ENCODE assay signal across 1 fruit fly cellular context in the genomic region with DNA sequence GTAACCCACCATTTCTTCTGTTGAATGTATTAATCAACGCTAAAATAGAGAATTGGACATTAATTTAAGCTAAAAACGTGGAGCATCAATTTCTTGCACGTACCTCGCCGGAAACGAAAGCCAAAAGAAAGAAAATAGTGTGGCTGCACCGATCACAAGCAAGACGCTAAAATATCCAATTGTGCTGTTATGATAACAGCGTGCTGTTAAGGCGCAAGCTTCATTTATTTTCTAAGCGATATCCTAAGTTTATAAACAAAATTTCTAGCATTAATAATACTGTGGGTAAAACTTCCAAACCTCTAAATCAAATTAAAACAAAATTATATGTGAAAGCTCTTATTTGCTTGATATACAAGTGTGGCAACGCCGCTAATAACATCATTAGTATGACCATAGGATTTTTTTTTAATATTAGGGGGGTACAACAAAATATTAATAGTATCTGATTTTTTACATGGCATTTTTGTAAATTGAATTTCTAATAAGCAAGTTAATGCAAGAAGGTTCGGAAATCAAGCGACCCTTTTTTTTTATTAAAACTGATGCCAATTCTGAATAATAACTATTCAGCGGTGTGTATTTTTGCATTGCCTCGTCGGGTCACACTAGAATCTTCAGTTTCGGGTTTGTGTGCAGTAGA.
TF ChIP-seq lines count a peak whose summit lies in the region.

A gene (minus strand): TSS at position 135 of the 643 bp plus-strand sequence.
A gene (plus strand): TSS at position 412 of the 643 bp plus-strand sequence.

TF ChIP-seq in whole organism, embryonic, 481 proteins besides CTCF, POLR2A, EP300 and RAD21 (continued from another document and continues in another):
- TF ChIP-seq Oli (tag; optimal IDR thresholded peaks at IDR 0.05; lab: Kevin White, UChicago) (peak; percentile 56), Sry-δ (GFP tag; optimal IDR thresholded peaks at IDR 0.05; lab: Kevin White, UChicago) (peak; percentile 48), tin (GFP tag; optimal IDR thresholded peaks at IDR 0.05; lab: Kevin White, UChicago) (peak; percentile 27), esg (GFP tag; conservative IDR thresholded peaks at IDR 0.05; lab: Robert Waterston, UW) (peak; percentile 39; the same call in 1 of the 2 replicates), CG10274 (GFP tag; optimal IDR thresholded peaks at IDR 0.05; lab: Kevin White, UChicago) (peak; percentile 56), pfk (GFP tag; optimal IDR thresholded peaks at IDR 0.05; lab: Kevin White, UChicago) (peak; percentile 75), Awh (GFP tag; IDR thresholded peaks at IDR 0.05; lab: Robert Waterston, UW) (peak; percentile 41; the same call in 1 of the 2 replicates), jumu (GFP tag; optimal IDR thresholded peaks at IDR 0.05; lab: Kevin White, UChicago) (peak; percentile 3), Bteb2 (GFP tag; optimal IDR thresholded peaks at IDR 0.05; lab: Kevin White, UChicago) (peak; percentile 48), btn (GFP tag; optimal IDR thresholded peaks at IDR 0.05; lab: Kevin White, UChicago) (peak; percentile 48), Doc3 (GFP tag; IDR thresholded peaks at IDR 0.05; lab: Robert Waterston, UW; ENCODE audit: partially characterized antibody) (no peak), en (GFP tag; optimal IDR thresholded peaks at IDR 0.05; lab: Kevin White, UChicago) (peak; percentile 57), CG3163 (GFP tag; optimal IDR thresholded peaks at IDR 0.05; lab: Kevin White, UChicago) (peak; percentile 71), br (optimal IDR thresholded peaks at IDR 0.05; lab: Kevin White, UChicago) (no peak), Kr (GFP tag; optimal IDR thresholded peaks at IDR 0.05; lab: Kevin White, UChicago) (peak; percentile 1), CG1529 (GFP tag; optimal IDR thresholded peaks at IDR 0.05; lab: Kevin White, UChicago) (peak; percentile 74), slp2 (GFP tag; optimal IDR thresholded peaks at IDR 0.05; lab: Kevin White, UChicago) (peak; percentile 17), Abd-B (GFP tag; optimal IDR thresholded peaks at IDR 0.05; lab: Kevin White, UChicago) (peak; percentile 72), PHDP (tag; optimal IDR thresholded peaks at IDR 0.05; lab: Kevin White, UChicago) (peak; percentile 73), CG10209 (GFP tag; optimal IDR thresholded peaks at IDR 0.05; lab: Kevin White, UChicago) (peak; percentile 78), CG3726 (GFP tag; IDR thresholded peaks at IDR 0.05; lab: Robert Waterston, UW) (no peak), repo (GFP tag; optimal IDR thresholded peaks at IDR 0.05; lab: Kevin White, UChicago) (peak; percentile 64), Spps (tag; optimal IDR thresholded peaks at IDR 0.05; lab: Kevin White, UChicago) (peak; percentile 35), CG11456 (GFP tag; IDR thresholded peaks at IDR 0.05; lab: Robert Waterston, UW) (peak; percentile 39), CG33213 (GFP tag; optimal IDR thresholded peaks at IDR 0.05; lab: Kevin White, UChicago) (peak; percentile 77), seq (GFP tag; IDR thresholded peaks at IDR 0.05; lab: Robert Waterston, UW) (peak; percentile 71), onecut (GFP tag; IDR thresholded peaks at IDR 0.05; lab: Robert Waterston, UW) (peak; percentile 77), ssp (GFP tag; IDR thresholded peaks at IDR 0.05; lab: Robert Waterston, UW) (no peak), nerfin-1 (tag; optimal IDR thresholded peaks at IDR 0.05; lab: Kevin White, UChicago) (peak; percentile 57), ab (GFP tag; optimal IDR thresholded peaks at IDR 0.05; lab: Kevin White, UChicago) (no peak), da (GFP tag; optimal IDR thresholded peaks at IDR 0.05; lab: Kevin White, UChicago) (no peak), Dad (GFP tag; optimal IDR thresholded peaks at IDR 0.05; lab: Kevin White, UChicago) (peak; percentile 56), nom (GFP tag; optimal IDR thresholded peaks at IDR 0.05; lab: Kevin White, UChicago) (peak; percentile 82), MESR4 (GFP tag; optimal IDR thresholded peaks at IDR 0.05; lab: Kevin White, UChicago) (peak; percentile 98), CG4282 (GFP tag; optimal IDR thresholded peaks at IDR 0.05; lab: Kevin White, UChicago) (peak; percentile 45), CG10267 (tag; optimal IDR thresholded peaks at IDR 0.05; lab: Kevin White, UChicago) (peak; percentile 78), CG3065 (GFP tag; optimal IDR thresholded peaks at IDR 0.05; lab: Kevin White, UChicago) (peak; percentile 47), Stat92E (GFP tag; optimal IDR thresholded peaks at IDR 0.05; lab: Kevin White, UChicago) (no peak), Doc2 (GFP tag; IDR thresholded peaks at IDR 0.05; lab: Robert Waterston, UW) (no peak), zfh2 (GFP tag; optimal IDR thresholded peaks at IDR 0.05; lab: Kevin White, UChicago) (peak; percentile 52), gsb (GFP tag; IDR thresholded peaks at IDR 0.05; lab: Robert Waterston, UW) (peak; percentile 25; the same call in 1 of the 2 replicates), mld (GFP tag; IDR thresholded peaks at IDR 0.05; lab: Robert Waterston, UW; ENCODE audit: partially characterized antibody) (no peak), aop (GFP tag; IDR thresholded peaks at IDR 0.05; lab: Robert Waterston, UW) (no peak), nmo (GFP tag; optimal IDR thresholded peaks at IDR 0.05; lab: Kevin White, UChicago) (peak; percentile 72), CG15601 (tag; optimal IDR thresholded peaks at IDR 0.05; lab: Kevin White, UChicago) (peak; percentile 80), insv (GFP tag; optimal IDR thresholded peaks at IDR 0.05; lab: Kevin White, UChicago) (peak in 1 of 2 experiments; percentile 68), org-1 (GFP tag; optimal IDR thresholded peaks at IDR 0.05; lab: Kevin White, UChicago) (peak; percentile 76), Deaf1 (tag; optimal IDR thresholded peaks at IDR 0.05; lab: Kevin White, UChicago) (no peak), CG3838 (GFP tag; optimal IDR thresholded peaks at IDR 0.05; lab: Kevin White, UChicago) (peak; percentile 61), ci (GFP tag; IDR thresholded peaks at IDR 0.05; lab: Robert Waterston, UW) (peak; percentile 93), psq (GFP tag; optimal IDR thresholded peaks at IDR 0.05; lab: Kevin White, UChicago) (peak; percentile 2), CG32772 (GFP tag; IDR thresholded peaks at IDR 0.05; lab: Robert Waterston, UW) (no peak), luna (GFP tag; optimal IDR thresholded peaks at IDR 0.05; lab: Kevin White, UChicago) (peak; percentile 36), emc (GFP tag; optimal IDR thresholded peaks at IDR 0.05; lab: Kevin White, UChicago) (peak; percentile 30), pum (GFP tag; optimal IDR thresholded peaks at IDR 0.05; lab: Kevin White, UChicago) (peak; percentile 43), CG7745 (tag; optimal IDR thresholded peaks at IDR 0.05; lab: Kevin White, UChicago) (no peak), Opbp (GFP tag; IDR thresholded peaks at IDR 0.05; lab: Robert Waterston, UW; ENCODE audit: partially characterized antibody) (no peak), CG16779 (GFP tag; IDR thresholded peaks at IDR 0.05; lab: Robert Waterston, UW) (no peak), Asciz (GFP tag; optimal IDR thresholded peaks at IDR 0.05; lab: Kevin White, UChicago) (peak; percentile 75), NC2β (GFP tag; optimal IDR thresholded peaks at IDR 0.05; lab: Kevin White, UChicago) (peak; percentile 92), CG11723 (GFP tag; optimal IDR thresholded peaks at IDR 0.05; lab: Kevin White, UChicago) (peak; percentile 41), E2f1 (GFP tag; IDR thresholded peaks at IDR 0.05; lab: Robert Waterston, UW) (peak; percentile 42; the same call in 1 of the 2 replicates), CG11696 (GFP tag; IDR thresholded peaks at IDR 0.05; lab: Robert Waterston, UW) (peak; percentile 10), CG10543 (GFP tag; optimal IDR thresholded peaks at IDR 0.05; lab: Kevin White, UChicago) (peak; percentile 82), HLH54F (GFP tag; optimal IDR thresholded peaks at IDR 0.05; lab: Kevin White, UChicago) (peak; percentile 64), CG10565 (GFP tag; optimal IDR thresholded peaks at IDR 0.05; lab: Kevin White, UChicago) (no peak), corto (GFP tag; optimal IDR thresholded peaks at IDR 0.05; lab: Kevin White, UChicago) (peak; percentile 20), CG7556 (GFP tag; optimal IDR thresholded peaks at IDR 0.05; lab: Kevin White, UChicago) (peak; percentile 60), CG9876 (GFP tag; optimal IDR thresholded peaks at IDR 0.05; lab: Kevin White, UChicago) (peak; percentile 43), Dfd (GFP tag; optimal IDR thresholded peaks at IDR 0.05; lab: Kevin White, UChicago) (no peak), salm (tag; optimal IDR thresholded peaks at IDR 0.05; lab: Kevin White, UChicago) (peak; percentile 62), Taf1 (GFP tag; IDR thresholded peaks at IDR 0.05; lab: Robert Waterston, UW) (peak; percentile 26; the same call in 1 of the 2 replicates), caup (GFP tag; optimal IDR thresholded peaks at IDR 0.05; lab: Kevin White, UChicago; ENCODE audit: severe bottlenecking) (peak; percentile 90), abd-A (tag; optimal IDR thresholded peaks at IDR 0.05; lab: Kevin White, UChicago) (no peak), nerfin-2 (GFP tag; IDR thresholded peaks at IDR 0.05; lab: Robert Waterston, UW; ENCODE audit: partially characterized antibody) (no peak), CG9817 (tag; optimal IDR thresholded peaks at IDR 0.05; lab: Kevin White, UChicago) (peak; percentile 66), gcm (GFP tag; optimal IDR thresholded peaks at IDR 0.05; lab: Kevin White, UChicago) (peak; percentile 71), CG15514 (GFP tag; optimal IDR thresholded peaks at IDR 0.05; lab: Kevin White, UChicago) (peak; percentile 80), crp (GFP tag; optimal IDR thresholded peaks at IDR 0.05; lab: Kevin White, UChicago) (peak in 1 of 2 experiments; percentile 31), CG10654 (GFP tag; optimal IDR thresholded peaks at IDR 0.05; lab: Kevin White, UChicago) (peak; percentile 40), CG1647 (GFP tag; optimal IDR thresholded peaks at IDR 0.05; lab: Kevin White, UChicago) (peak; percentile 23), CG4328 (GFP tag; optimal IDR thresholded peaks at IDR 0.05; lab: Kevin White, UChicago) (peak; percentile 79), CG10462 (GFP tag; optimal IDR thresholded peaks at IDR 0.05; lab: Kevin White, UChicago) (peak; percentile 30), Side (GFP tag; optimal IDR thresholded peaks at IDR 0.05; lab: Kevin White, UChicago) (peak; percentile 84), Dip2 (GFP tag; IDR thresholded peaks at IDR 0.05; lab: Robert Waterston, UW) (no peak), Rx (GFP tag; IDR thresholded peaks at IDR 0.05; lab: Robert Waterston, UW) (peak; percentile 51; the same call in 1 of the 2 replicates), fd102C (GFP tag; optimal IDR thresholded peaks at IDR 0.05; lab: Kevin White, UChicago) (peak; percentile 72), CG32532 (GFP tag; IDR thresholded peaks at IDR 0.05; lab: Robert Waterston, UW) (peak; percentile 70), CG7987 (GFP tag; optimal IDR thresholded peaks at IDR 0.05; lab: Kevin White, UChicago) (peak; percentile 91), croc (GFP tag; conservative IDR thresholded peaks at IDR 0.05; lab: Robert Waterston, UW) (no peak), CG18619 (GFP tag; optimal IDR thresholded peaks at IDR 0.05; lab: Kevin White, UChicago) (peak; percentile 84), kah (GFP tag; optimal IDR thresholded peaks at IDR 0.05; lab: Kevin White, UChicago) (peak; percentile 61), knrl (GFP tag; IDR thresholded peaks at IDR 0.05; lab: Robert Waterston, UW; ENCODE audit: partially characterized antibody) (no peak), Hsf (GFP tag; optimal IDR thresholded peaks at IDR 0.05; lab: Kevin White, UChicago) (peak; percentile 78), Nf-YC (tag; optimal IDR thresholded peaks at IDR 0.05; lab: Kevin White, UChicago) (peak; percentile 62), lilli (GFP tag; optimal IDR thresholded peaks at IDR 0.05; lab: Kevin White, UChicago) (peak; percentile 77), CG17829 (tag; optimal IDR thresholded peaks at IDR 0.05; lab: Kevin White, UChicago) (peak; percentile 49), CG13624 (GFP tag; optimal IDR thresholded peaks at IDR 0.05; lab: Kevin White, UChicago) (peak; percentile 77), zen2 (GFP tag; IDR thresholded peaks at IDR 0.05; lab: Robert Waterston, UW; ENCODE audit: partially characterized antibody) (no peak), sc (optimal IDR thresholded peaks at IDR 0.05; lab: Kevin White, UChicago) (no peak), sc (GFP tag; optimal IDR thresholded peaks at IDR 0.05; lab: Kevin White, UChicago) (peak; percentile 54), sens (GFP tag; lab: Kevin White, UChicago) (peak; percentile 95), CG5180 (GFP tag; optimal IDR thresholded peaks at IDR 0.05; lab: Kevin White, UChicago) (no peak), Hr78 (GFP tag; optimal IDR thresholded peaks at IDR 0.05; lab: Kevin White, UChicago) (no peak), fu2 (GFP tag; optimal IDR thresholded peaks at IDR 0.05; lab: Kevin White, UChicago) (peak; percentile 48), CG2199 (GFP tag; IDR thresholded peaks at IDR 0.05; lab: Robert Waterston, UW) (no peak), gce (GFP tag; IDR thresholded peaks at IDR 0.05; lab: Robert Waterston, UW) (peak; percentile 75; the same call in 2 of the 3 replicates), row (GFP tag; IDR thresholded peaks at IDR 0.05; lab: Robert Waterston, UW) (peak; percentile 88), ap (GFP tag; IDR thresholded peaks at IDR 0.05; lab: Robert Waterston, UW) (peak; percentile 44), CG12659 (GFP tag; optimal IDR thresholded peaks at IDR 0.05; lab: Kevin White, UChicago) (peak; percentile 92), otp (GFP tag; IDR thresholded peaks at IDR 0.05; lab: Robert Waterston, UW) (peak; percentile 70; the same call in 1 of the 3 replicates), CG14710 (tag; optimal IDR thresholded peaks at IDR 0.05; lab: Kevin White, UChicago) (peak; percentile 82), bowl (GFP tag; IDR thresholded peaks at IDR 0.05; lab: Robert Waterston, UW) (no peak), danr (GFP tag; IDR thresholded peaks at IDR 0.05; lab: Robert Waterston, UW) (no peak), Usf (GFP tag; optimal IDR thresholded peaks at IDR 0.05; lab: Kevin White, UChicago) (peak; percentile 42), ATbp (GFP tag; optimal IDR thresholded peaks at IDR 0.05; lab: Kevin White, UChicago) (peak; percentile 61), CG8944 (GFP tag; optimal IDR thresholded peaks at IDR 0.05; lab: Kevin White, UChicago) (no peak), Camta (GFP tag; optimal IDR thresholded peaks at IDR 0.05; lab: Kevin White, UChicago) (peak; percentile 65), CG15696 (tag; optimal IDR thresholded peaks at IDR 0.05; lab: Kevin White, UChicago) (peak; percentile 14), CkIIα-i1 (GFP tag; IDR thresholded peaks at IDR 0.05; lab: Robert Waterston, UW) (no peak), CG6689 (GFP tag; IDR thresholded peaks at IDR 0.05; lab: Robert Waterston, UW) (0 out of 2 replicates have a peak, but pooled peaks have one; percentile 40), B-H2 (GFP tag; optimal IDR thresholded peaks at IDR 0.05; lab: Kevin White, UChicago) (peak; percentile 78)
